Fruit fly (Drosophila melanogaster): Measurements from ENCODE around the gene fred.

Gene fred

DNA sequence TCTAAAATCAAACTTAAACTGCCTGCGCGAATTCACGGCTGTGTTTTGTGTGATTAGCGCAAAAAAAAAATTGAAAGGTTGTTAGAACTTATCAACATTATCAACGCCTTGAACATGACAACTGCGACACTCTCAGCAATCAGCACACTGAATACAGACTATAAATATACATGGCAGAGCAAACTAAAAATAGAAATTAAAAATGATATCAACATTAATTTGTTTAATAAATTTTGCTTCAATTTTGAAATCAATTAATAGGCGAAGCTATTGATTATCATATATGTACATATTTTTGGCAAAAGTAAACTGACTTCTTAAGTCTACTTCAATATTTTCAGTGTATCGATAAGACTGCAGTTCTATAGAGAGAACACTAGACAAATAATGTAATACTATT, 111.5 kb downstream of the fred start:
- TF ChIP-seq CG8301 (tag; optimal IDR thresholded peaks at IDR 0.05), result peak; percentile 1
- no peak for TF ChIP-seq CG9948 (tag; optimal IDR thresholded peaks at IDR 0.05)
- TF ChIP-seq CG14655 (GFP tag; optimal IDR thresholded peaks at IDR 0.05), result peak; percentile 35
- peak; percentile 33 for TF ChIP-seq CG17806 (tag; optimal IDR thresholded peaks at IDR 0.05)
- peak; percentile 47 for TF ChIP-seq CG8159 (tag; optimal IDR thresholded peaks at IDR 0.05)
- no peak for TF ChIP-seq fd96Ca (GFP tag; IDR thresholded peaks at IDR 0.05)

DNA sequence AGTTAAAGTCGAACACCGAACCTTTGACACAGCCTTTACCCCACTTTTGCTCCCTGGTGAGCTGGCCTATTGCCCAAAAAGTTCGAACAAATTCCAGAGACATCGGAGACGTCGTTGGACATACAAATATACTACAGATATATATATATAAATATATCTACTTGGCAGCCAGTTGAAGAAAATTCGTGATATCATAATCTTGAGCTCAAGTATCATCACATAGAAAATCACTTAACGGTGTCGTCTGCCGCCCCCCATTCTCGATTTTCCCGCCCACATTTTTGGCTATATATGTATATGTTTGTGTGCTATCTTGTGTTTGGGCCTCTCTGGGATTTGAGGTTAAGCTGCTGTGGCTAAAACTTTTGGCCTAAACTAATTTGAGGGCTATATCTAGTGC, 114.5 kb downstream of the fred start:
- TF ChIP-seq CG8159 (tag; optimal IDR thresholded peaks at IDR 0.05) (no peak), rn (GFP tag; IDR thresholded peaks at IDR 0.05) (no peak), CG17806 (tag; optimal IDR thresholded peaks at IDR 0.05) (no peak), D1 (tag; optimal IDR thresholded peaks at IDR 0.05) (no peak), CG12605 (GFP tag; IDR thresholded peaks at IDR 0.05) (no peak), EcR (GFP tag; optimal IDR thresholded peaks at IDR 0.05) (no peak), fd96Ca (GFP tag; IDR thresholded peaks at IDR 0.05) (no peak), CG9948 (tag; optimal IDR thresholded peaks at IDR 0.05) (no peak), CG34367 (tag; optimal IDR thresholded peaks at IDR 0.05) (no peak), Pif1A (GFP tag; optimal IDR thresholded peaks at IDR 0.05) (no peak), CG15710 (tag; optimal IDR thresholded peaks at IDR 0.05) (no peak), Snoo (tag; optimal IDR thresholded peaks at IDR 0.05) (no peak)

DNA sequence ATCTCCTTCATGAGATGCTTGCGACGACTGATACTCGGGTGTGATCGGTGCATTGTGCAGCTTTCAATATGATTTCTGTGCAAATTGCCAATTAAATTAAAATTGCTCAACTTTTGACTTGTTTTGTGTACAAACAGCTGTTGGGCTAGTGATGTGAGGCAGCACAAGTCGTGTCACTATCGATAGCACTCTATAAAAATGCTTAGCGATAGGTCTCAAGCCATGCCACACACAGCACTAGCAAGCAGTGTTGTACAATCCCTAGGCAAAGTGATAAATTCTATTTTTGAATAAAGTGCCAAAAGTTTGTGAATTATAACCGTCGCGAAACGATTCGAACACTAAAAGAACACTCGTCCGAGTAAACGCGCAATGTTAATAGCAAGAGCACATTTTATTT, 119.2 kb downstream of the fred start, which contains the start of gene CG31957:
TSS of gene CG31957 (minus strand) at position 176 of the 400 bp plus-strand sequence.
- TF ChIP-seq CG17806 (tag; optimal IDR thresholded peaks at IDR 0.05) (no peak), Ets98B (GFP tag; IDR thresholded peaks at IDR 0.05) (0 out of 2 replicates have a peak, but pooled peaks have one; percentile 12), D1 (tag; optimal IDR thresholded peaks at IDR 0.05) (no peak), CG4496 (GFP tag; IDR thresholded peaks at IDR 0.05) (0 out of 3 replicates have a peak, but pooled peaks have one; percentile 9)

DNA sequence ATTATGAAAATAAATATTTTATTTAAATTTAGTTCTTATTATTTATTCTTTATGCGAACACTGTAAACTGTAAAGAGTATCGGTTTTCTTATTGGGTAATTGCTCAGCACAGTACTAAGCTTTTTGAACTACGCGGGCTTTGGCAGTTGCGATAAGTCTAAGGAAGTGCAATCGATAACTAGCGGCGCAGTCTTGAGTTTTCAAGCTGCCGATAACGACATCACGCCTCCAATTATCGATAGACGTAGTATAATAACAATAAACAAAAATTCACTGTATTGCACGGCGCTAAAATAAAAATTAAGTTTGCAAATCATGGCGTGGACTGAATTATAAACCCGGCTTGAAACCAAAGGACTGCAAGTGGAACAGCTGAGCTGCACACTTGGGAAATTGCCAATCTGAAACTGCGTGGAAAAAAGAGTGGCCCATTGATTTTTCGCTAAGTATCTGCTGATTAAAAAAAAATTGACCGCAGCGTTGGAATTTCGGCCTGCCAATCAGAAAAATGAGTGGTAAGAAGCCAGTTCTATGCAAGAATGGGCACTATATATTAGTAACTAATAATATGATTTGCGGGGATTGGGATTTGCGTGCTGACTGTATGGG, 123.9 kb downstream of the fred start, which contains the start of gene Cep97:
TSS of gene Cep97 (plus strand) at position 224 of the 609 bp plus-strand sequence.
- TF ChIP-seq CG17806 (tag; optimal IDR thresholded peaks at IDR 0.05), result no peak
- TF ChIP-seq CG14655 (GFP tag; optimal IDR thresholded peaks at IDR 0.05), result no peak
- no peak for TF ChIP-seq CG9948 (tag; optimal IDR thresholded peaks at IDR 0.05)
- TF ChIP-seq Pif1B (GFP tag; optimal IDR thresholded peaks at IDR 0.05), result no peak
- TF ChIP-seq CG32121 (GFP tag; IDR thresholded peaks at IDR 0.05), result no peak
- no peak for TF ChIP-seq fd96Ca (GFP tag; IDR thresholded peaks at IDR 0.05)
- TF ChIP-seq CG34367 (tag; optimal IDR thresholded peaks at IDR 0.05), result no peak
- no peak for TF ChIP-seq Snoo (tag; optimal IDR thresholded peaks at IDR 0.05)

DNA sequence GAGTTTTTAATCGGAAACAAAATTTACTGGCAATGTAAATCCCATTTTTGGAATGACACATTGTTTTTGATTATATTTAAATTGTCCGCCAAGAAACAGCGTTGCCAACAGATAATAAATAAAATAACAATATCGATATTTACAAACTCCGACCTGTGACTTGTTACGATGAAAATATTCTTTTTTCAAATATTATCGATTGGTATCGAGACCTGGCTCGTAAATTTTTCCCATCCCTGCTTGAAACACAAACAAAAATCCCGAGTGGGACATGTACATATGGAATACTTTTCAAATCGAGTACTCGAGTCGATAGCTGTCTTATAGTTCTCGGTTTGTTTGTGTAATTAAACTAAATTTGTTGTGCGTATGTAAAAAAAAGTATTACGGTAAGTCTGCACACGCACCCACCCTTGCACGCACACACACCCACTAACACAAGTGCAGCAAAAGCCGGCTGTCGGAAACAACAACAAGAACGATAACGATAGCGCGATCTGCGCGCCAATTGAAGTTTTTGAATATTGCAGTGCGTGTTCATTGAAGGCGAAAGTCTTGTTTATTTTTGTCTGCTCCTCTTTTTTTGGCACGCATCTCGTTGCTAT, 129.0 kb downstream of the fred start, which contains the start of gene TTLL4B:
TSS of gene TTLL4B (plus strand) at position 232 of the 605 bp plus-strand sequence.
- TF ChIP-seq CG4496 (GFP tag; IDR thresholded peaks at IDR 0.05), result peak; percentile 28; the same call in 1 of the 3 replicates
- no peak for TF ChIP-seq CG32121 (GFP tag; IDR thresholded peaks at IDR 0.05)

DNA sequence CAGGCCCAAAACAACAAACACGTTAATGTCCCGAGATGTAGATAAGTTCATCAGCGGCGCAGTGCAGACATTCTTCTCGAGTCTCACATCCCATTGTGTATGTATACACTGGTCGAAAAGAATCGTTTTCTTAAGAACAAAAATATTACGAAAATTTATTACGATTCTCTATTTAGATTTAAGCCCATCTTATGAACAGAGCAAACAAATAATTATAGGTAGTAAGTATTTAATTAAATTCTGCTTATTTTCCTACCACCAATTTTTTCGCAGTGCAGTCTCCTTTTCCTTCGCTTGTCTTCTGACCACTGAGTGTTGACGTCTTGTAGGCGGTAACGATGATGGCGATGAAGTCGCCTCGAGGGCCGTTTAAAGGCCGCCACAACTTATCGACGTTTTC, 130.1 kb downstream of the fred start:
- TF ChIP-seq CG4496 (GFP tag; IDR thresholded peaks at IDR 0.05), result no peak
- TF ChIP-seq CG9948 (tag; optimal IDR thresholded peaks at IDR 0.05), result peak; percentile 69
- TF ChIP-seq Ets98B (GFP tag; IDR thresholded peaks at IDR 0.05), result no peak
- peak; percentile 53 for TF ChIP-seq CG34367 (tag; optimal IDR thresholded peaks at IDR 0.05)
- TF ChIP-seq CG15710 (tag; optimal IDR thresholded peaks at IDR 0.05), result peak; percentile 82
- TF ChIP-seq CG17806 (tag; optimal IDR thresholded peaks at IDR 0.05), result peak; percentile 65
- TF ChIP-seq CG8159 (tag; optimal IDR thresholded peaks at IDR 0.05), result peak; percentile 76

DNA sequence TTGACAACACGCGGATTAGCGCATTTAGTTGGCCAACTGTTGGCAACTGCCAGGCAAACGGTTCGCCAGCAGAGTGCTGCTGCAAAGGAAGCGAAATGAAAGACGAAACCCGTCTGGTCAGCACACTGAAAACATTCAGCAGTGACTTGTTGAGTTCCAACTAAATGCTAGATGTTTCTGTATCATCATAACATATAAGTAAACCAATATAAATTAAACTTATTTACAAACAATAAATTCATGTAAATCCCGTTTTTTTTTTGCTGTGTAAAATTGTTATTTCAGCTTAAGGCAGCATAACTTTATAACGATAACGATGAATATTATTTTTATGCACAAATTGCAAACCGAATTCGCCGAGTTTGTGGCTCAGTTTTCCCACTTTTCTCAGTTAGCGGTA, 133.4 kb downstream of the fred start:
- no peak for TF ChIP-seq CG10348 (GFP tag; IDR thresholded peaks at IDR 0.05)
- TF ChIP-seq CG4496 (GFP tag; IDR thresholded peaks at IDR 0.05), result 0 out of 3 replicates have a peak, but pooled peaks have one; percentile 58
- peak; percentile 46 for TF ChIP-seq Pif1A (GFP tag; optimal IDR thresholded peaks at IDR 0.05)
- TF ChIP-seq CG12605 (GFP tag; IDR thresholded peaks at IDR 0.05), result peak; percentile 37; the same call in 1 of the 2 replicates
- peak; percentile 52 for TF ChIP-seq CG9948 (tag; optimal IDR thresholded peaks at IDR 0.05)
- no peak for TF ChIP-seq CG14655 (GFP tag; optimal IDR thresholded peaks at IDR 0.05)
- peak; percentile 27 for TF ChIP-seq Snoo (tag; optimal IDR thresholded peaks at IDR 0.05)
- TF ChIP-seq D1 (tag; optimal IDR thresholded peaks at IDR 0.05), result no peak
- peak; percentile 42 for TF ChIP-seq CG8159 (tag; optimal IDR thresholded peaks at IDR 0.05)
- peak; percentile 28 for TF ChIP-seq CG17806 (tag; optimal IDR thresholded peaks at IDR 0.05)
- TF ChIP-seq CG8301 (tag; optimal IDR thresholded peaks at IDR 0.05), result peak; percentile 69
- no peak for TF ChIP-seq gl (tag; optimal IDR thresholded peaks at IDR 0.05)
- peak; percentile 63 for TF ChIP-seq CG32121 (GFP tag; IDR thresholded peaks at IDR 0.05)
- TF ChIP-seq CG13204 (GFP tag; optimal IDR thresholded peaks at IDR 0.05), result no peak
- peak; percentile 38 for TF ChIP-seq CG15710 (tag; optimal IDR thresholded peaks at IDR 0.05)
- no peak for TF ChIP-seq rn (GFP tag; IDR thresholded peaks at IDR 0.05)
- peak; percentile 41 for TF ChIP-seq Pif1B (GFP tag; optimal IDR thresholded peaks at IDR 0.05)
- TF ChIP-seq EcR (GFP tag; optimal IDR thresholded peaks at IDR 0.05), result no peak
- TF ChIP-seq CG34367 (tag; optimal IDR thresholded peaks at IDR 0.05), result peak; percentile 29
- peak; percentile 74 for TF ChIP-seq Ets98B (GFP tag; IDR thresholded peaks at IDR 0.05)
- TF ChIP-seq fd96Ca (GFP tag; IDR thresholded peaks at IDR 0.05), result peak; percentile 47; the same call in 1 of the 3 replicates
